Worm (Caenorhabditis elegans): ENCODE measurements around the gene T22B2.2.

- no peak for TF ChIP-seq mdl-1 (tag; optimal IDR thresholded peaks at IDR 0.05)
- no peak for TF ChIP-seq zfp-2 (tag; optimal IDR thresholded peaks at IDR 0.05)
- TF ChIP-seq snpc-4 (tag; optimal IDR thresholded peaks at IDR 0.05), result no peak
- no peak for TF ChIP-seq lir-3 (tag; optimal IDR thresholded peaks at IDR 0.05)
- TF ChIP-seq ceh-82 (tag; optimal IDR thresholded peaks at IDR 0.05), result no peak
- TF ChIP-seq hlh-30 (tag; optimal IDR thresholded peaks at IDR 0.05; ENCODE audit: insufficient read depth), result no peak
- TF ChIP-seq mep-1 (tag; optimal IDR thresholded peaks at IDR 0.05), result no peak
- TF ChIP-seq nhr-111 (GFP tag; optimal IDR thresholded peaks at IDR 0.05), result no peak
- no peak for TF ChIP-seq ztf-11 (tag; optimal IDR thresholded peaks at IDR 0.05)
- no peak for TF ChIP-seq unc-130 (GFP tag; optimal IDR thresholded peaks at IDR 0.05)
- TF ChIP-seq aly-2 (tag; optimal IDR thresholded peaks at IDR 0.05), result no peak
- no peak for TF ChIP-seq nhr-77 (tag; optimal IDR thresholded peaks at IDR 0.05)
- no peak for TF ChIP-seq ces-1 (GFP tag; optimal IDR thresholded peaks at IDR 0.05)
Observed at ce11 chrX:3911280-3911679, 8.9 kb upstream of the T22B2.2 start, which contains the start of gene T22B2.5.

All from whole organism, L4 larva.